Worm (Caenorhabditis elegans): ENCODE measurements around the gene slc-17.3.

DNA sequence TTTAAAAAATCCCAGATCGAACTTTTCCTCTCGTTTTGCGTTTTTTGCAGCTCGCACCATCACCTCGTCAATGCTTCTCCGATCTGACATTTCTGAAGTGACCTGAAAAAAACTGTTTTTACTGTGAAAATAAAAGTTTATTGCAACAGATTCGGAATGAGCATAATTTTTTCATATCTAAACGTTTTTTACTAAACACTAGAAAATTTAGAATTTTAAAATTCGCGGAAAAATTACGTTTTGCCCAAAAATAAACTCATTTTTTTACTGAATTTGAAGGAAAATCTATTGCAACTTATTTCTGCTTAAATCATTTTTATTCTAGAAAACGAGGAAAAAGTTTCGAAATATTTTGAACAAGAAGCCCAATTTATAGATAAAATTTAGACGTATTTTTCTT lies 17.8 kb upstream of the slc-17.3 start, which contains the start of gene ZK688.9:
- TF ChIP-seq him-1 (tag; optimal IDR thresholded peaks at IDR 0.05): no peak
- no peak for TF ChIP-seq W03F9.2 (tag; optimal IDR thresholded peaks at IDR 0.05)
- no peak for TF ChIP-seq dao-5 (tag; optimal IDR thresholded peaks at IDR 0.05)

All from whole organism, L4/young adult.